Fruit fly (Drosophila melanogaster) whole organism, embryonic: ENCODE data around the gene Est-Q.
A peak's percentile ranks its signal among the peaks of the same experiment; 100 is the strongest.

Source experiments
- CG10431 ChIP-seq: fragments of 200-800 bp; sonication (Bioruptor generic); optimal IDR thresholded peaks from 3 replicates; lab custom pipeline; 2018; ENCODE audit warnings: missing biosample characterization, mild to moderate bottlenecking, missing genetic modification characterization
- CG10979 ChIP-seq: fragments of 200-800 bp; sonication (Bioruptor generic); optimal IDR thresholded peaks from 2 replicates; lab custom pipeline; 2018; ENCODE audit warnings: missing biosample characterization, mild to moderate bottlenecking, missing genetic modification characterization, moderate library complexity
- CG11247 ChIP-seq: fragments of 200-800 bp; sonication (Bioruptor generic); IDR thresholded peaks from 2 replicates; pipeline ENCODE4 v1.3.6; 2022; ENCODE audit warnings: missing biosample characterization, missing genetic modification characterization
- CG11398 ChIP-seq: fragments of 200-800 bp; sonication (Bioruptor generic); optimal IDR thresholded peaks from 2 replicates; lab custom pipeline; 2016; ENCODE audit warnings: missing biosample characterization, missing genetic modification characterization
- CG12391 ChIP-seq: fragments of 200-800 bp; sonication (Bioruptor generic); optimal IDR thresholded peaks from 3 replicates; lab custom pipeline; 2018; ENCODE audit warnings: missing biosample characterization, mild to moderate bottlenecking, missing genetic modification characterization, moderate library complexity
- CG13775 ChIP-seq: fragments of 200-800 bp; sonication (Bioruptor generic); optimal IDR thresholded peaks from 3 replicates; lab custom pipeline; 2017; ENCODE audit warnings: missing biosample characterization, mild to moderate bottlenecking, missing genetic modification characterization
- CG17802 ChIP-seq: fragments of 200-800 bp; sonication (Bioruptor generic); optimal IDR thresholded peaks from 2 replicates; lab custom pipeline; 2018; ENCODE audit warnings: missing biosample characterization, mild to moderate bottlenecking, missing genetic modification characterization, moderate library complexity
- CG17829 ChIP-seq: fragments of 200-800 bp; optimal IDR thresholded peaks from 2 replicates; lab custom pipeline; 2019; ENCODE audit warnings: missing biosample characterization, mild to moderate bottlenecking, missing genetic modification characterization, moderate library complexity
- CG18599 ChIP-seq: fragments of 200-800 bp; sonication (Bioruptor generic); optimal IDR thresholded peaks from 3 replicates; lab custom pipeline; 2017; ENCODE audit warnings: missing biosample characterization, missing genetic modification characterization, mild to moderate bottlenecking, moderate library complexity, missing genetic modification reagents
- CG32772 ChIP-seq: fragments of 200-800 bp; sonication (Bioruptor generic); IDR thresholded peaks from 2 replicates; pipeline ENCODE4 v1.3.6; 2022; ENCODE audit warnings: missing biosample characterization, missing genetic modification characterization
- CG33213 ChIP-seq: fragments of 200-800 bp; sonication (Bioruptor generic); optimal IDR thresholded peaks from 3 replicates; lab custom pipeline; 2016; ENCODE audit warnings: missing biosample characterization, missing genetic modification characterization
- CG3847 ChIP-seq: fragments of 200-800 bp; sonication (Bioruptor generic); IDR thresholded peaks from 2 replicates; pipeline ENCODE4 v1.3.6; 2022; ENCODE audit warnings: missing biosample characterization, missing genetic modification characterization
- CG6683 ChIP-seq: fragments of 200-800 bp; sonication (Bioruptor generic); optimal IDR thresholded peaks from 2 replicates; lab custom pipeline; 2017; ENCODE audit warnings: missing biosample characterization, mild to moderate bottlenecking, missing genetic modification characterization, missing genetic modification reagents
- CG6689 ChIP-seq: fragments of 200-800 bp; sonication (Bioruptor generic); IDR thresholded peaks from 2 replicates; pipeline ENCODE4 v1.3.6; 2022; ENCODE audit warnings: missing biosample characterization, missing genetic modification characterization
- CG6854 ChIP-seq: fragments of 200-800 bp; sonication (Bioruptor generic); optimal IDR thresholded peaks from 3 replicates; lab custom pipeline; 2017; ENCODE audit warnings: missing biosample characterization, mild to moderate bottlenecking, missing genetic modification characterization
- CG7556 ChIP-seq: fragments of 200-800 bp; sonication (Bioruptor generic); optimal IDR thresholded peaks from 2 replicates; lab custom pipeline; 2017; ENCODE audit warnings: missing biosample characterization, mild to moderate bottlenecking, missing genetic modification characterization
- CG8290 ChIP-seq, 3 experiments: fragments of 200-800 bp; sonication (Bioruptor generic); optimal IDR thresholded peaks; 2 replicates each; lab custom pipeline; 2016 to 2019; ENCODE audit warnings: missing biosample characterization in 3 of 3, missing genetic modification characterization in 3 of 3, mild to moderate bottlenecking in 2 of 3, moderate library complexity in 1 of 3
- CG9609 ChIP-seq: fragments of 200-800 bp; sonication (Bioruptor generic); optimal IDR thresholded peaks from 3 replicates; lab custom pipeline; 2016; ENCODE audit warnings: missing biosample characterization, missing genetic modification characterization
- Dbx ChIP-seq: fragments of 200-800 bp; sonication (Bioruptor generic); IDR thresholded peaks from 3 replicates; pipeline ENCODE4 v1.3.6; 2022; ENCODE audit warnings: missing biosample characterization, missing genetic modification characterization
- Ets65A ChIP-seq: fragments of 200-800 bp; sonication (Bioruptor generic); peaks from one replicate; lab custom pipeline; 2016; ENCODE audit warnings: missing biosample characterization, missing genetic modification characterization
- Hand ChIP-seq: fragments of 200-800 bp; sonication (Bioruptor generic); optimal IDR thresholded peaks from 2 replicates; lab custom pipeline; 2017; ENCODE audit warnings: mild to moderate bottlenecking, missing biosample characterization, missing genetic modification reagents, missing genetic modification characterization
- MESR4 ChIP-seq: fragments of 200-800 bp; sonication (Bioruptor generic); optimal IDR thresholded peaks from 2 replicates; lab custom pipeline; 2018; ENCODE audit warnings: missing biosample characterization, mild to moderate bottlenecking, missing genetic modification characterization, moderate library complexity
- NC2β ChIP-seq: fragments of 200-800 bp; sonication (Bioruptor generic); optimal IDR thresholded peaks from 2 replicates; lab custom pipeline; 2016; ENCODE audit warnings: missing biosample characterization, missing genetic modification characterization
- Rfx ChIP-seq: fragments of 200-800 bp; sonication (Bioruptor generic); IDR thresholded peaks from 2 replicates; pipeline ENCODE4 v1.3.6; 2022; ENCODE audit warnings: missing biosample characterization, missing genetic modification characterization
- Scr ChIP-seq: fragments of 200-800 bp; sonication (Bioruptor generic); IDR thresholded peaks from 2 replicates; pipeline ENCODE4 v1.3.6; 2022; ENCODE audit warnings: missing biosample characterization, missing genetic modification characterization; ENCODE audit not compliant: partially characterized antibody
- Spps ChIP-seq: fragments of 200-800 bp; sonication (Bioruptor generic); optimal IDR thresholded peaks from 2 replicates; lab custom pipeline; 2018; ENCODE audit warnings: missing biosample characterization, mild to moderate bottlenecking, missing genetic modification characterization
- ash1 ChIP-seq: fragments of 200-800 bp; sonication (Bioruptor generic); optimal IDR thresholded peaks from 2 replicates; lab custom pipeline; 2018; ENCODE audit warnings: missing biosample characterization, mild to moderate bottlenecking, missing genetic modification characterization
- bigmax ChIP-seq: fragments of 200-800 bp; sonication (Bioruptor generic); optimal IDR thresholded peaks from 2 replicates; lab custom pipeline; 2018; ENCODE audit warnings: missing biosample characterization, mild to moderate bottlenecking, missing genetic modification characterization
- chif ChIP-seq, 2 experiments: fragments of 200-800 bp; sonication (Bioruptor generic); optimal IDR thresholded peaks; 3 replicates each; lab custom pipeline; 2016; ENCODE audit warnings: missing biosample characterization in 2 of 2, missing genetic modification characterization in 2 of 2
- dati ChIP-seq: fragments of 200-800 bp; sonication (Bioruptor generic); IDR thresholded peaks from 2 replicates; pipeline ENCODE4 v1.3.6; 2022; ENCODE audit warnings: missing biosample characterization, missing genetic modification characterization
- dysf ChIP-seq: fragments of 200-800 bp; sonication (Bioruptor generic); IDR thresholded peaks from 3 replicates; pipeline ENCODE4 v1.3.6; 2022; ENCODE audit warnings: missing biosample characterization, missing genetic modification characterization
- ems ChIP-seq: fragments of 200-800 bp; sonication (Bioruptor generic); optimal IDR thresholded peaks from 3 replicates; lab custom pipeline; 2016; ENCODE audit warnings: missing biosample characterization, missing genetic modification characterization
- gem ChIP-seq: fragments of 200-800 bp; sonication (Bioruptor generic); optimal IDR thresholded peaks from 2 replicates; lab custom pipeline; 2019; ENCODE audit warnings: missing biosample characterization, mild to moderate bottlenecking, missing genetic modification characterization, moderate library complexity
- gfzf ChIP-seq: fragments of 200-800 bp; sonication (Bioruptor generic); optimal IDR thresholded peaks from 2 replicates; lab custom pipeline; 2016; ENCODE audit warnings: missing biosample characterization, mild to moderate bottlenecking, missing genetic modification characterization, moderate library complexity
- grau ChIP-seq: fragments of 200-800 bp; optimal IDR thresholded peaks from 3 replicates; lab custom pipeline; 2019; ENCODE audit warnings: missing biosample characterization, mild to moderate bottlenecking, missing genetic modification characterization, moderate library complexity
- hth ChIP-seq: fragments of >200 bp; optimal IDR thresholded peaks from 2 replicates; lab custom pipeline; 2017; ENCODE audit warnings: inconsistent platforms
- ken ChIP-seq: fragments of 200-800 bp; sonication (Bioruptor generic); IDR thresholded peaks from 3 replicates; pipeline ENCODE4 v1.3.6; 2022; ENCODE audit warnings: missing biosample characterization, missing genetic modification characterization
- klu ChIP-seq: fragments of 200-800 bp; sonication (Bioruptor generic); IDR thresholded peaks from 2 replicates; pipeline ENCODE4 v1.3.6; 2022; ENCODE audit warnings: missing biosample characterization, missing genetic modification characterization
- lilli ChIP-seq: fragments of 200-800 bp; sonication (Bioruptor generic); optimal IDR thresholded peaks from 3 replicates; lab custom pipeline; 2016; ENCODE audit warnings: missing biosample characterization, missing genetic modification characterization
- lola ChIP-seq, 3 experiments: fragments of >200 bp in 2 of 3; fragments of 200-800 bp in 1 of 3; sonication (Bioruptor generic) in 1 of 3; optimal IDR thresholded peaks; 2 replicates each; lab custom pipeline; 2017 to 2019; ENCODE audit warnings: missing biosample characterization in 3 of 3, missing genetic modification characterization in 3 of 3, mild to moderate bottlenecking in 1 of 3, moderate library complexity in 1 of 3
- nmo ChIP-seq: fragments of 200-800 bp; sonication (Bioruptor generic); optimal IDR thresholded peaks from 2 replicates; lab custom pipeline; 2018; ENCODE audit warnings: missing biosample characterization, mild to moderate bottlenecking, missing genetic modification characterization, moderate library complexity
- oc ChIP-seq: fragments of 200-800 bp; sonication (Bioruptor generic); optimal IDR thresholded peaks from 2 replicates; lab custom pipeline; 2018; ENCODE audit warnings: missing biosample characterization, mild to moderate bottlenecking, missing genetic modification characterization, moderate library complexity
- phol ChIP-seq: fragments of 200-800 bp; sonication (Bioruptor generic); optimal IDR thresholded peaks from 3 replicates; lab custom pipeline; 2018; ENCODE audit warnings: missing biosample characterization, mild to moderate bottlenecking, missing genetic modification characterization, moderate library complexity
- pros ChIP-seq: fragments of 200-800 bp; sonication (Bioruptor generic); optimal IDR thresholded peaks from 3 replicates; lab custom pipeline; 2019; ENCODE audit warnings: missing biosample characterization, mild to moderate bottlenecking, missing genetic modification characterization, moderate library complexity
- scrt ChIP-seq: fragments of 200-800 bp; sonication (Bioruptor generic); optimal IDR thresholded peaks from 2 replicates; lab custom pipeline; 2018; ENCODE audit warnings: missing biosample characterization, mild to moderate bottlenecking, missing genetic modification characterization, moderate library complexity
- ttk ChIP-seq: fragments of 200-800 bp; sonication (Bioruptor generic); IDR thresholded peaks from 2 replicates; pipeline ENCODE4 v2.1.2; 2022; ENCODE audit warnings: missing biosample characterization, missing genetic modification characterization
- unc-4 ChIP-seq: fragments of 200-800 bp; sonication (Bioruptor generic); IDR thresholded peaks from 2 replicates; pipeline ENCODE4 v1.3.6; 2022; ENCODE audit warnings: missing biosample characterization, missing genetic modification characterization; ENCODE audit not compliant: partially characterized antibody
- unpg ChIP-seq: fragments of 200-800 bp; sonication (Bioruptor generic); optimal IDR thresholded peaks from 3 replicates; lab custom pipeline; 2018; ENCODE audit warnings: missing biosample characterization, mild to moderate bottlenecking, missing genetic modification characterization, moderate library complexity
- wdn ChIP-seq: fragments of 200-800 bp; sonication (Bioruptor generic); IDR thresholded peaks from 2 replicates; pipeline ENCODE4 v1.3.6; 2022; ENCODE audit warnings: missing biosample characterization, missing genetic modification characterization

Est-Q gene

dm6 chr3L:21516716-21517266 is 15.6 kb downstream of the Est-Q start (continued):
- TF ChIP-seq nmo (GFP tag; lab: Kevin White, UChicago) (peak; percentile 57), bigmax (GFP tag; lab: Kevin White, UChicago) (peak; percentile 100), CG10431 (GFP tag; lab: Kevin White, UChicago) (peak; percentile 85), gfzf (GFP tag; lab: Kevin White, UChicago) (peak; percentile 95), hth (no peak), MESR4 (GFP tag; lab: Kevin White, UChicago) (peak; percentile 49), CG6683 (GFP tag; lab: Kevin White, UChicago) (no peak), lilli (peak; percentile 38), ash1 (GFP tag; lab: Kevin White, UChicago) (no peak), scrt (GFP tag; lab: Kevin White, UChicago) (peak; percentile 70), CG11247 (GFP tag; lab: Robert Waterston, UW) (no peak), Rfx (GFP tag; lab: Robert Waterston, UW) (0 out of 2 replicates have a peak, but pooled peaks have one; percentile 7), CG32772 (GFP tag; lab: Robert Waterston, UW) (no peak), CG6854 (no peak), Spps (no peak), phol (tag; lab: Kevin White, UChicago) (peak; percentile 36), unpg (peak; percentile 5), lola (GFP tag; optimal IDR thresholded peaks at IDR 0.05; lab: Kevin White, UChicago) (peak in 1 of 3 experiments; percentile 8), CG7556 (GFP tag; lab: Kevin White, UChicago) (peak; percentile 8), wdn (GFP tag; lab: Robert Waterston, UW) (no peak), chif (GFP tag; optimal IDR thresholded peaks at IDR 0.05; lab: Kevin White, UChicago) (no peak), pros (GFP tag; lab: Kevin White, UChicago) (no peak), ken (GFP tag; lab: Robert Waterston, UW) (no peak), CG3847 (peak; percentile 37; the same call in 1 of the 2 replicates), NC2β (GFP tag; lab: Kevin White, UChicago) (peak; percentile 57), oc (no peak), Ets65A (GFP tag; lab: Kevin White, UChicago) (no peak), grau (tag; lab: Kevin White, UChicago) (peak; percentile 3), unc-4 (GFP tag; lab: Robert Waterston, UW) (peak; percentile 14; the same call in 1 of the 2 replicates), CG8290 (GFP tag; optimal IDR thresholded peaks at IDR 0.05; lab: Kevin White, UChicago) (peak; percentile 13), CG8290 (tag; optimal IDR thresholded peaks at IDR 0.05; lab: Kevin White, UChicago) (no peak), dati (GFP tag; lab: Robert Waterston, UW) (no peak), gem (peak; percentile 31), Dbx (no peak), CG13775 (GFP tag; lab: Kevin White, UChicago) (peak; percentile 5), Scr (GFP tag; lab: Robert Waterston, UW) (no peak), CG17829 (peak; percentile 40), CG10979 (tag; lab: Kevin White, UChicago) (peak; percentile 7), CG11398 (no peak), CG9609 (GFP tag; lab: Kevin White, UChicago) (peak; percentile 14), dysf (GFP tag; lab: Robert Waterston, UW) (no peak), klu (no peak), CG33213 (GFP tag; lab: Kevin White, UChicago) (peak; percentile 62), CG12391 (tag; lab: Kevin White, UChicago) (peak; percentile 54), CG6689 (GFP tag; lab: Robert Waterston, UW) (peak; percentile 17; the same call in 1 of the 2 replicates), ttk (GFP tag; lab: Robert Waterston, UW) (no peak), CG17802 (tag; lab: Kevin White, UChicago) (peak; percentile 29), Hand (GFP tag; lab: Kevin White, UChicago) (peak; percentile 18), ems (no peak), CG18599 (GFP tag; lab: Kevin White, UChicago) (no peak)
